Worm (Caenorhabditis elegans): Measurements from ENCODE around the gene nlp-78.

DNA sequence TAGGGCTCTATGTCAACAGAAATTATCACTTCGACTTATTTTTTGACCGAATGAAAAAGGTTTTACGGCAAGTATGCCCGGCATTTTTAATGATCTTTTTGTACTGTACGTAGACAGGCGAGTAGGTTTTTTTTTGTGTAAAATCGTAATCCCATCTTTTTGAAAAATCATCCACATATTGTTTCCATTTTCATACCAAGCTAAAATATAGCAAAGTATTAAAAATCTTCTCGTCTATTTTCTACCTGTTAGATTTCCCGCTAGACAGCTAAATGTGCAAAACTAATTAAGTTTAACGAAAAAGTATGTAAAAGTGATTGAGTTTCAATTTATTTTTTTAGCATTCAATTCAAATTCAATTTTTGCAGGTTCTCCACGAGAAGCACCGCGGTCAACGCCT is 4.6 kb upstream of the nlp-78 start, which contains the start of gene C16D2.1:
- TF ChIP-seq egl-27 (tag; optimal IDR thresholded peaks at IDR 0.05) (no peak), lin-15B (tag; optimal IDR thresholded peaks at IDR 0.05) (no peak), nhr-19 (GFP tag; conservative IDR thresholded peaks at IDR 0.05) (no peak), zip-4 (GFP tag; optimal IDR thresholded peaks at IDR 0.05) (no peak), fos-1 (tag; optimal IDR thresholded peaks at IDR 0.05) (no peak), elt-2 (tag; optimal IDR thresholded peaks at IDR 0.05) (no peak), sox-4 (tag; optimal IDR thresholded peaks at IDR 0.05) (no peak), ceh-90 (tag; optimal IDR thresholded peaks at IDR 0.05) (no peak), ztf-11 (tag; optimal IDR thresholded peaks at IDR 0.05) (no peak), swsn-7 (tag; optimal IDR thresholded peaks at IDR 0.05) (no peak), mep-1 (tag; optimal IDR thresholded peaks at IDR 0.05) (no peak)
